Fruit fly (Drosophila melanogaster) whole organism, embryonic: ENCODE results near the gene waw.

Source experiments
- Atf6 ChIP-seq: fragments of 200-800 bp; sonication (Bioruptor generic); IDR thresholded peaks from 2 replicates; pipeline ENCODE4 v1.3.6; 2022; ENCODE audit warnings: missing biosample characterization, missing genetic modification characterization
- B-H1 ChIP-seq: fragments of 200-800 bp; sonication (Bioruptor generic); IDR thresholded peaks from 3 replicates; pipeline ENCODE4 v1.3.6; 2022; ENCODE audit warnings: missing biosample characterization, missing genetic modification characterization
- Bteb2 ChIP-seq: fragments of 200-800 bp; sonication (Bioruptor generic); optimal IDR thresholded peaks from 2 replicates; lab custom pipeline; 2016; ENCODE audit warnings: missing biosample characterization, missing genetic modification characterization
- C15 ChIP-seq: fragments of 200-800 bp; sonication (Bioruptor generic); IDR thresholded peaks from 3 replicates; pipeline ENCODE4 v1.3.6; 2022; ENCODE audit warnings: missing biosample characterization, missing genetic modification characterization
- CG10431 ChIP-seq: fragments of 200-800 bp; sonication (Bioruptor generic); optimal IDR thresholded peaks from 3 replicates; lab custom pipeline; 2018; ENCODE audit warnings: missing biosample characterization, mild to moderate bottlenecking, missing genetic modification characterization
- CG11085 ChIP-seq: fragments of 200-800 bp; sonication (Bioruptor generic); IDR thresholded peaks from 2 replicates; pipeline ENCODE4 v1.3.6; 2022; ENCODE audit warnings: missing biosample characterization, missing genetic modification characterization
- CG12155 ChIP-seq: fragments of 200-800 bp; sonication (Bioruptor generic); optimal IDR thresholded peaks from 3 replicates; lab custom pipeline; 2016; ENCODE audit warnings: missing biosample characterization, missing genetic modification characterization
- CG15073 ChIP-seq: fragments of 200-800 bp; sonication (Bioruptor generic); optimal IDR thresholded peaks from 2 replicates; lab custom pipeline; 2016; ENCODE audit warnings: missing biosample characterization, missing genetic modification characterization
- CG1792 ChIP-seq: fragments of 200-800 bp; sonication (Bioruptor generic); optimal IDR thresholded peaks from 2 replicates; lab custom pipeline; 2016; ENCODE audit warnings: missing biosample characterization, missing genetic modification characterization
- CG18599 ChIP-seq: fragments of 200-800 bp; sonication (Bioruptor generic); optimal IDR thresholded peaks from 3 replicates; lab custom pipeline; 2017; ENCODE audit warnings: missing biosample characterization, missing genetic modification characterization, mild to moderate bottlenecking, moderate library complexity, missing genetic modification reagents
- CG31224 ChIP-seq: fragments of 200-800 bp; sonication (Bioruptor generic); IDR thresholded peaks from 2 replicates; pipeline ENCODE4 v1.3.6; 2022; ENCODE audit warnings: missing biosample characterization, missing genetic modification characterization
- CG34376 ChIP-seq: fragments of 200-800 bp; sonication (Bioruptor generic); optimal IDR thresholded peaks from 2 replicates; lab custom pipeline; 2018; ENCODE audit warnings: missing biosample characterization, mild to moderate bottlenecking, missing genetic modification characterization
- CG3838 ChIP-seq: fragments of 200-800 bp; sonication (Bioruptor generic); optimal IDR thresholded peaks from 3 replicates; lab custom pipeline; 2016; ENCODE audit warnings: missing biosample characterization, missing genetic modification characterization
- CG4328 ChIP-seq: fragments of 200-800 bp; sonication (Bioruptor generic); optimal IDR thresholded peaks from 3 replicates; lab custom pipeline; 2017; ENCODE audit warnings: missing biosample characterization, missing genetic modification reagents, missing genetic modification characterization
- CG4360 ChIP-seq: fragments of 200-800 bp; sonication (Bioruptor generic); IDR thresholded peaks from 2 replicates; pipeline ENCODE4 v1.3.6; 2022; ENCODE audit warnings: missing biosample characterization, missing genetic modification characterization
- CG4707 ChIP-seq: fragments of 200-800 bp; sonication (Bioruptor generic); optimal IDR thresholded peaks from 2 replicates; lab custom pipeline; 2018; ENCODE audit warnings: missing biosample characterization, mild to moderate bottlenecking, missing genetic modification characterization, moderate library complexity
- CG7987 ChIP-seq: fragments of 200-800 bp; sonication (Bioruptor generic); optimal IDR thresholded peaks from 2 replicates; lab custom pipeline; 2018; ENCODE audit warnings: missing biosample characterization, mild to moderate bottlenecking, missing genetic modification characterization, moderate library complexity
- CG8281 ChIP-seq: fragments of 200-800 bp; sonication (Bioruptor generic); optimal IDR thresholded peaks from 2 replicates; lab custom pipeline; 2018; ENCODE audit warnings: missing biosample characterization, mild to moderate bottlenecking, missing genetic modification characterization, moderate library complexity
- CG8944 ChIP-seq: fragments of 200-800 bp; sonication (Bioruptor generic); optimal IDR thresholded peaks from 3 replicates; lab custom pipeline; 2016; ENCODE audit warnings: missing biosample characterization, missing genetic modification characterization
- Ets65A ChIP-seq: fragments of 200-800 bp; sonication (Bioruptor generic); peaks from one replicate; lab custom pipeline; 2016; ENCODE audit warnings: missing biosample characterization, missing genetic modification characterization
- Lim3 ChIP-seq: fragments of 200-800 bp; sonication (Bioruptor generic); IDR thresholded peaks from 2 replicates; pipeline ENCODE4 v1.3.6; 2022; ENCODE audit warnings: missing biosample characterization, missing genetic modification characterization
- Lpt ChIP-seq: fragments of >200 bp; optimal IDR thresholded peaks from 2 replicates; lab custom pipeline; 2018; ENCODE audit warnings: missing biosample characterization, missing genetic modification characterization
- Oaz ChIP-seq: fragments of 200-800 bp; sonication (Bioruptor generic); IDR thresholded peaks from 2 replicates; pipeline ENCODE4 v1.3.6; 2022; ENCODE audit warnings: missing biosample characterization, missing genetic modification characterization
- Poxn ChIP-seq: fragments of 200-800 bp; sonication (Bioruptor generic); IDR thresholded peaks from 2 replicates; pipeline ENCODE4 v1.3.6; 2022; ENCODE audit warnings: missing biosample characterization, missing genetic modification characterization
- Scr ChIP-seq: fragments of 200-800 bp; sonication (Bioruptor generic); IDR thresholded peaks from 2 replicates; pipeline ENCODE4 v1.3.6; 2022; ENCODE audit warnings: missing biosample characterization, missing genetic modification characterization; ENCODE audit not compliant: partially characterized antibody
- Sox100B ChIP-seq: fragments of 200-800 bp; sonication (Bioruptor generic); optimal IDR thresholded peaks from 3 replicates; lab custom pipeline; 2018; ENCODE audit warnings: missing biosample characterization, mild to moderate bottlenecking, missing genetic modification characterization
- Taf1 ChIP-seq: fragments of 200-800 bp; sonication (Bioruptor generic); IDR thresholded peaks from 2 replicates; pipeline ENCODE4 v1.3.6; 2022; ENCODE audit warnings: missing biosample characterization, missing genetic modification characterization
- Xbp1 ChIP-seq: fragments of 200-800 bp; sonication (Bioruptor generic); optimal IDR thresholded peaks from 3 replicates; lab custom pipeline; 2016; ENCODE audit warnings: missing biosample characterization, mild to moderate bottlenecking, missing genetic modification characterization
- abd-A ChIP-seq: fragments of 200-800 bp; sonication (Bioruptor generic); optimal IDR thresholded peaks from 3 replicates; lab custom pipeline; 2019; ENCODE audit warnings: missing biosample characterization, mild to moderate bottlenecking, missing genetic modification characterization, moderate library complexity
- al ChIP-seq: fragments of 200-800 bp; sonication (Bioruptor generic); IDR thresholded peaks from 2 replicates; pipeline ENCODE4 v1.3.6; 2022; ENCODE audit warnings: missing biosample characterization, missing genetic modification characterization
- amos ChIP-seq: fragments of 200-800 bp; sonication (Bioruptor generic); IDR thresholded peaks from 2 replicates; pipeline ENCODE4 v1.3.6; 2022; ENCODE audit warnings: missing biosample characterization, missing genetic modification characterization; ENCODE audit not compliant: partially characterized antibody
- aop ChIP-seq: fragments of 200-800 bp; sonication (Bioruptor generic); IDR thresholded peaks from 2 replicates; pipeline ENCODE4 v1.3.6; 2022; ENCODE audit warnings: missing biosample characterization, missing genetic modification characterization
- ap ChIP-seq: fragments of 200-800 bp; sonication (Bioruptor generic); IDR thresholded peaks from 2 replicates; pipeline ENCODE4 v1.3.6; 2022; ENCODE audit warnings: missing biosample characterization, missing genetic modification characterization
- ato ChIP-seq: fragments of 200-800 bp; sonication (Bioruptor generic); IDR thresholded peaks from 2 replicates; pipeline ENCODE4 v1.3.6; 2022; ENCODE audit warnings: missing biosample characterization, missing genetic modification characterization; ENCODE audit not compliant: partially characterized antibody
- bab2 ChIP-seq: fragments of 200-800 bp; sonication (Bioruptor generic); optimal IDR thresholded peaks from 2 replicates; lab custom pipeline; 2016; ENCODE audit warnings: missing biosample characterization, missing genetic modification characterization
- corto ChIP-seq: fragments of 200-800 bp; sonication (Bioruptor generic); optimal IDR thresholded peaks from 2 replicates; lab custom pipeline; 2016; ENCODE audit warnings: missing biosample characterization, mild to moderate bottlenecking, missing genetic modification characterization, moderate library complexity
- dati ChIP-seq: fragments of 200-800 bp; sonication (Bioruptor generic); IDR thresholded peaks from 2 replicates; pipeline ENCODE4 v1.3.6; 2022; ENCODE audit warnings: missing biosample characterization, missing genetic modification characterization
- dimm ChIP-seq: fragments of 200-800 bp; sonication (Bioruptor generic); IDR thresholded peaks from 2 replicates; pipeline ENCODE4 v1.3.6; 2022; ENCODE audit warnings: missing biosample characterization, missing genetic modification characterization
- dmrt99B ChIP-seq: fragments of 200-800 bp; sonication (Bioruptor generic); optimal IDR thresholded peaks from 2 replicates; lab custom pipeline; 2018; ENCODE audit warnings: missing biosample characterization, mild to moderate bottlenecking, missing genetic modification characterization, moderate library complexity
- fd102C ChIP-seq: fragments of 200-800 bp; sonication (Bioruptor generic); optimal IDR thresholded peaks from 2 replicates; lab custom pipeline; 2018; ENCODE audit warnings: missing biosample characterization, mild to moderate bottlenecking, missing genetic modification characterization, moderate library complexity
- fu2 ChIP-seq: fragments of 200-800 bp; sonication (Bioruptor generic); optimal IDR thresholded peaks from 2 replicates; lab custom pipeline; 2016; ENCODE audit warnings: missing biosample characterization, missing genetic modification characterization
- gt ChIP-seq: fragments of 200-800 bp; sonication (Bioruptor generic); IDR thresholded peaks from 2 replicates; pipeline ENCODE4 v1.3.6; 2022; ENCODE audit warnings: missing biosample characterization, missing genetic modification characterization
- hkb ChIP-seq, 2 experiments: fragments of 200-800 bp in 1 of 2; fragments of >200 bp in 1 of 2; sonication (Bioruptor generic) in 1 of 2; IDR thresholded peaks in 1 of 2; optimal IDR thresholded peaks in 1 of 2; 2 replicates each; pipeline versions ENCODE4 v1.3.6 to Lab custom; 2017 to 2022; ENCODE audit warnings: missing biosample characterization in 1 of 2, missing genetic modification characterization in 1 of 2
- lola ChIP-seq, 3 experiments: fragments of >200 bp in 2 of 3; fragments of 200-800 bp in 1 of 3; sonication (Bioruptor generic) in 1 of 3; optimal IDR thresholded peaks; 2 replicates each; lab custom pipeline; 2017 to 2019; ENCODE audit warnings: missing biosample characterization in 3 of 3, missing genetic modification characterization in 3 of 3, mild to moderate bottlenecking in 1 of 3, moderate library complexity in 1 of 3
- prd ChIP-seq, 3 experiments: fragments of >200 bp in 2 of 3; fragments of 200-800 bp in 1 of 3; sonication (Bioruptor generic) in 1 of 3; optimal IDR thresholded peaks in 2 of 3; IDR thresholded peaks in 1 of 3; 2 replicates in 2 of 3; 3 replicates in 1 of 3; pipeline versions ENCODE4 v1.3.6 to Lab custom; 2017 to 2022; ENCODE audit warnings: missing biosample characterization in 1 of 3, missing genetic modification characterization in 1 of 3
- rib ChIP-seq: fragments of 200-800 bp; sonication (Bioruptor generic); IDR thresholded peaks from 2 replicates; pipeline ENCODE4 v1.3.6; 2022; ENCODE audit warnings: missing biosample characterization, missing genetic modification characterization
- run ChIP-seq: fragments of 200-800 bp; sonication (Bioruptor generic); optimal IDR thresholded peaks from 3 replicates; lab custom pipeline; 2018; ENCODE audit warnings: missing biosample characterization, mild to moderate bottlenecking, missing genetic modification characterization
- scrt ChIP-seq: fragments of 200-800 bp; sonication (Bioruptor generic); optimal IDR thresholded peaks from 2 replicates; lab custom pipeline; 2018; ENCODE audit warnings: missing biosample characterization, mild to moderate bottlenecking, missing genetic modification characterization, moderate library complexity
- stc ChIP-seq: fragments of 200-800 bp; sonication (Bioruptor generic); IDR thresholded peaks from 2 replicates; pipeline ENCODE4 v1.3.6; 2022; ENCODE audit warnings: missing biosample characterization, missing genetic modification characterization
- zen ChIP-seq: fragments of 200-800 bp; sonication (Bioruptor generic); optimal IDR thresholded peaks from 3 replicates; lab custom pipeline; 2018; ENCODE audit warnings: missing biosample characterization, mild to moderate bottlenecking, missing genetic modification characterization, moderate library complexity

Gene waw

DNA sequence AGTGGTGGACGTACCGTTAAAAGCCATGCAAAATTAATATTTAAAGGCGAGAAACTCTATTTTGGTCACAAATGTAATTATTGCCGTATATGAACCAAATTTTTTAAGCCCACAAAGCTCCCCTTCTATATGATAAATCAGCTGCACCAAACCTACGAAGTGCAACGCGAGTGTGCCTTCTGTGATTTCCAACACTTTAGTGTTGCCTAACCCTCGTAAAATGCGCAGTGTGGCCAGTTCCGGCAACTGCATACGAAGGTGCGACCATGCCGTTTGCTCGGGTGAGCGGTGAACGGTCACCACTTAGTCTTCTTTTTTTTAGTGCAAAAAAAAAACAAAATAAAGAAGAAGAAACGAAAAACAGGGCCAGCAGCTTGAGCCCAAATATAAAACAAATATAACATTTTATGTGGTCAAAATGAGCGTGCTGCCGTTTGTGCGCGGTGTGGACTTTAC lies 23.3 kb upstream of the waw start, which contains the start of the genes tty and fliI (continued):
- TF ChIP-seq aop (GFP tag; lab: Robert Waterston, UW), result peak; percentile 60; the same call in 1 of the 2 replicates
- no peak for TF ChIP-seq ato (GFP tag; lab: Robert Waterston, UW)
- TF ChIP-seq CG4707 (GFP tag; lab: Kevin White, UChicago), result no peak
- TF ChIP-seq CG15073 (GFP tag; lab: Kevin White, UChicago), result peak; percentile 93
- TF ChIP-seq CG3838, result peak; percentile 43
- TF ChIP-seq bab2, result peak; percentile 81
- TF ChIP-seq CG11085 (GFP tag; lab: Robert Waterston, UW), result peak; percentile 83
- peak; percentile 40 for TF ChIP-seq scrt (GFP tag; lab: Kevin White, UChicago)
- peak; percentile 86 for TF ChIP-seq CG31224 (GFP tag; lab: Robert Waterston, UW)
- TF ChIP-seq abd-A (tag; lab: Kevin White, UChicago), result no peak
- peak; percentile 41 for TF ChIP-seq amos (GFP tag; lab: Robert Waterston, UW)
- peak; percentile 81 for TF ChIP-seq stc (GFP tag; lab: Robert Waterston, UW)
- no peak for TF ChIP-seq CG10431 (GFP tag; lab: Kevin White, UChicago)
- no peak for TF ChIP-seq Scr (GFP tag; lab: Robert Waterston, UW)
- peak; percentile 78 for TF ChIP-seq CG12155 (GFP tag; lab: Kevin White, UChicago)
- 0 out of 2 replicates have a peak, but pooled peaks have one; percentile 42 for TF ChIP-seq Poxn (GFP tag; lab: Robert Waterston, UW)
- TF ChIP-seq lola (GFP tag; optimal IDR thresholded peaks at IDR 0.05; lab: Kevin White, UChicago), result peak in 1 of 3 experiments; percentile 41
- TF ChIP-seq Oaz (GFP tag; lab: Robert Waterston, UW), result peak; percentile 68
- peak; percentile 86 for TF ChIP-seq al (GFP tag; lab: Robert Waterston, UW)
- peak; percentile 55 for TF ChIP-seq CG1792 (GFP tag; lab: Kevin White, UChicago)
- TF ChIP-seq Taf1 (GFP tag; lab: Robert Waterston, UW), result peak; percentile 84
- TF ChIP-seq CG4328, result no peak
- TF ChIP-seq gt, result peak; percentile 67
- peak; percentile 56 for TF ChIP-seq Bteb2 (GFP tag; lab: Kevin White, UChicago)
- peak; percentile 85 for TF ChIP-seq Atf6 (GFP tag; lab: Robert Waterston, UW)
- peak; percentile 80 for TF ChIP-seq dmrt99B (tag; lab: Kevin White, UChicago)
- peak; percentile 88 for TF ChIP-seq ap (GFP tag; lab: Robert Waterston, UW)
- TF ChIP-seq Xbp1 (GFP tag; lab: Kevin White, UChicago), result peak; percentile 85
- TF ChIP-seq dati (GFP tag; lab: Robert Waterston, UW), result peak; percentile 73
- TF ChIP-seq CG18599, result peak; percentile 86
- peak; percentile 99 for TF ChIP-seq Ets65A (GFP tag; lab: Kevin White, UChicago)
- peak; percentile 84 for TF ChIP-seq B-H1 (GFP tag; lab: Robert Waterston, UW)
- TF ChIP-seq Lim3 (GFP tag; lab: Robert Waterston, UW), result peak; percentile 46; the same call in 1 of the 2 replicates
- TF ChIP-seq CG8944 (GFP tag; lab: Kevin White, UChicago), result peak; percentile 87
- peak; percentile 54 for TF ChIP-seq dimm (GFP tag; lab: Robert Waterston, UW)
- TF ChIP-seq corto (GFP tag; lab: Kevin White, UChicago), result no peak
- 0 out of 2 replicates have a peak, but pooled peaks have one; percentile 5 for TF ChIP-seq CG4360 (GFP tag; lab: Robert Waterston, UW)
- no peak for TF ChIP-seq fd102C (GFP tag; lab: Kevin White, UChicago)
- TF ChIP-seq zen (tag; lab: Kevin White, UChicago), result peak; percentile 51
- peak; percentile 28 for TF ChIP-seq CG8281
- TF ChIP-seq hkb (optimal IDR thresholded peaks at IDR 0.05; lab: Kevin White, UChicago), result no peak
- TF ChIP-seq hkb (GFP tag; IDR thresholded peaks at IDR 0.05; lab: Robert Waterston, UW), result peak; percentile 88
- no peak for TF ChIP-seq prd (optimal IDR thresholded peaks at IDR 0.05; lab: Kevin White, UChicago)
- TF ChIP-seq prd (GFP tag; IDR thresholded peaks at IDR 0.05; lab: Robert Waterston, UW), result peak; percentile 94
- TF ChIP-seq Sox100B (GFP tag; lab: Kevin White, UChicago), result no peak
- TF ChIP-seq fu2 (GFP tag; lab: Kevin White, UChicago), result peak; percentile 76
- peak; percentile 87 for TF ChIP-seq rib (GFP tag; lab: Robert Waterston, UW)
- no peak for TF ChIP-seq Lpt
- TF ChIP-seq run (tag; lab: Kevin White, UChicago), result peak; percentile 20
- TF ChIP-seq C15, result 0 out of 3 replicates have a peak, but pooled peaks have one; percentile 45
- TF ChIP-seq CG34376 (GFP tag; lab: Kevin White, UChicago), result peak; percentile 58
- TF ChIP-seq CG7987 (GFP tag; lab: Kevin White, UChicago), result peak; percentile 69
